Worm (Caenorhabditis elegans) whole organism, L4 larva: ENCODE measurements around the gene T05G5.1.

Experiments
- F37D6.2 ChIP-seq: sonication (generic microtip); optimal IDR thresholded peaks from 2 replicates; lab custom pipeline; 2016; ENCODE audit warnings: mild to moderate bottlenecking, missing genetic modification characterization, missing compliant biosample characterization
- Y105C5A.15 ChIP-seq: fragments of 200-800 bp; sonication (Bioruptor generic); IDR thresholded peaks from 2 replicates; pipeline ENCODE4 v1.3.6; 2022; ENCODE audit warnings: missing genetic modification characterization, missing compliant biosample characterization
- Y75B8A.6 ChIP-seq: fragments of 200-800 bp; sonication (Bioruptor generic); IDR thresholded peaks from 2 replicates; pipeline ENCODE4 v1.3.6; 2022; ENCODE audit warnings: missing genetic modification reagents, missing genetic modification characterization, missing compliant biosample characterization
- ZK337.2 ChIP-seq: fragments of 200-800 bp; sonication (Bioruptor generic); IDR thresholded peaks from 2 replicates; pipeline ENCODE4 v1.3.6; 2022; ENCODE audit warnings: missing genetic modification reagents, missing genetic modification characterization, missing compliant biosample characterization
- aha-1 ChIP-seq: fragments of 150-350 bp; peaks from one replicate; lab custom pipeline; 2014; ENCODE audit warnings: missing biosample characterization, missing genetic modification characterization
- arid-1 ChIP-seq: fragments of 200-800 bp; sonication (Bioruptor generic); conservative IDR thresholded peaks from 2 replicates; pipeline ENCODE4 v1.3.6; 2022; ENCODE audit warnings: missing genetic modification reagents, missing genetic modification characterization, missing compliant biosample characterization
- attf-4 ChIP-seq: sonication (generic microtip); optimal IDR thresholded peaks from 3 replicates; lab custom pipeline; 2017; ENCODE audit warnings: missing biosample characterization, missing genetic modification characterization
- ceh-28 ChIP-seq: fragments of 150-350 bp; optimal IDR thresholded peaks from 2 replicates; lab custom pipeline; 2014; ENCODE audit warnings: missing biosample characterization, missing genetic modification reagents, missing genetic modification characterization
- ceh-32 ChIP-seq: sonication (generic microtip); optimal IDR thresholded peaks from 2 replicates; lab custom pipeline; 2016; ENCODE audit warnings: mild to moderate bottlenecking, missing genetic modification characterization, missing compliant biosample characterization; ENCODE audit not compliant: poor library complexity
- ceh-44 ChIP-seq: fragments of 200-800 bp; sonication (Bioruptor generic); IDR thresholded peaks from 2 replicates; pipeline ENCODE4 v1.3.6; 2022; ENCODE audit warnings: missing genetic modification reagents, missing genetic modification characterization, missing compliant biosample characterization
- ceh-82 ChIP-seq: sonication (generic microtip); optimal IDR thresholded peaks from 2 replicates; lab custom pipeline; 2017; ENCODE audit warnings: missing biosample characterization, missing genetic modification characterization
- daf-12 ChIP-seq: fragments of 150-350 bp; optimal IDR thresholded peaks from 2 replicates; lab custom pipeline; 2014; ENCODE audit warnings: missing biosample characterization, missing genetic modification reagents, missing genetic modification characterization
- daf-16 ChIP-seq, 3 experiments: sonication (generic microtip); optimal IDR thresholded peaks; 2 replicates each; lab custom pipeline; 2016 to 2017; ENCODE audit warnings: missing genetic modification characterization in 3 of 3, missing genetic modification reagents in 3 of 3, mild to moderate bottlenecking in 2 of 3, missing compliant biosample characterization in 2 of 3, missing biosample characterization in 1 of 3, moderate library complexity in 1 of 3
- daf-19 ChIP-seq: fragments of 200-800 bp; sonication (Bioruptor generic); conservative IDR thresholded peaks from 2 replicates; pipeline ENCODE4 v1.3.6; 2022; ENCODE audit warnings: missing genetic modification characterization, missing compliant biosample characterization
- daf-8 ChIP-seq: fragments of 200-800 bp; sonication (Bioruptor generic); IDR thresholded peaks from 2 replicates; pipeline ENCODE4 v1.3.6; 2022; ENCODE audit warnings: missing genetic modification characterization, missing compliant biosample characterization
- dmd-6 ChIP-seq: fragments of 200-800 bp; sonication (Bioruptor generic); IDR thresholded peaks from 2 replicates; pipeline ENCODE4 v1.3.6; 2022; ENCODE audit warnings: missing genetic modification reagents, missing genetic modification characterization, missing compliant biosample characterization
- duxl-1 ChIP-seq: sonication (generic microtip); optimal IDR thresholded peaks from 2 replicates; lab custom pipeline; 2016; ENCODE audit warnings: mild to moderate bottlenecking, missing genetic modification characterization, moderate library complexity, missing compliant biosample characterization; ENCODE audit not compliant: poor library complexity
- dve-1 ChIP-seq: sonication (generic microtip); optimal IDR thresholded peaks from 2 replicates; lab custom pipeline; 2017; ENCODE audit warnings: antibody characterized with exemption, mild to moderate bottlenecking, missing genetic modification characterization, missing compliant biosample characterization; ENCODE audit not compliant: insufficient read depth
- fos-1 ChIP-seq: fragments of 150-350 bp; optimal IDR thresholded peaks from 2 replicates; lab custom pipeline; 2014; ENCODE audit warnings: missing biosample characterization, missing genetic modification characterization
- hlh-11 ChIP-seq: fragments of 200-800 bp; sonication (Bioruptor generic); optimal IDR thresholded peaks from 2 replicates; lab custom pipeline; 2018; ENCODE audit warnings: mild to moderate bottlenecking, missing genetic modification characterization, missing compliant biosample characterization
- hlh-30 ChIP-seq: sonication (generic microtip); optimal IDR thresholded peaks from 2 replicates; lab custom pipeline; 2017; ENCODE audit warnings: antibody characterized with exemption, mild to moderate bottlenecking, missing genetic modification characterization, missing compliant biosample characterization; ENCODE audit not compliant: insufficient read depth
- lin-15B ChIP-seq: fragments of 150-350 bp; sonication (generic microtip); optimal IDR thresholded peaks from 3 replicates; lab custom pipeline; 2014; ENCODE audit warnings: missing biosample characterization, missing genetic modification characterization
- lsy-2 ChIP-seq, 2 experiments: fragments of 150-350 bp in 1 of 2; sonication (generic microtip) in 1 of 2; optimal IDR thresholded peaks; 2 replicates each; lab custom pipeline; 2014 to 2017; ENCODE audit warnings: missing biosample characterization in 2 of 2, missing genetic modification characterization in 2 of 2
- madf-9 ChIP-seq: fragments of 200-800 bp; sonication (Bioruptor generic); conservative IDR thresholded peaks from 2 replicates; pipeline ENCODE4 v1.3.6; 2022; ENCODE audit warnings: missing genetic modification reagents, missing genetic modification characterization, missing compliant biosample characterization
- nhr-10 ChIP-seq: fragments of 150-350 bp; optimal IDR thresholded peaks from 2 replicates; lab custom pipeline; 2014; ENCODE audit warnings: missing biosample characterization, missing genetic modification characterization
- nhr-102 ChIP-seq: sonication (generic microtip); optimal IDR thresholded peaks from 2 replicates; lab custom pipeline; 2016; ENCODE audit warnings: mild to moderate bottlenecking, missing genetic modification characterization, moderate library complexity, missing compliant biosample characterization
- nhr-111 ChIP-seq: fragments of 200-800 bp; sonication (Bioruptor generic); optimal IDR thresholded peaks from 2 replicates; lab custom pipeline; 2018; ENCODE audit warnings: mild to moderate bottlenecking, missing genetic modification characterization, missing compliant biosample characterization
- nhr-28 ChIP-seq: fragments of 150-350 bp; optimal IDR thresholded peaks from 2 replicates; lab custom pipeline; 2014; ENCODE audit warnings: missing biosample characterization, missing genetic modification characterization
- nhr-42 ChIP-seq: fragments of 200-800 bp; sonication (Bioruptor generic); IDR thresholded peaks from 2 replicates; pipeline ENCODE4 v1.3.6; 2022; ENCODE audit warnings: missing genetic modification characterization, missing compliant biosample characterization
- nhr-77 ChIP-seq: fragments of 150-350 bp; optimal IDR thresholded peaks from 2 replicates; lab custom pipeline; 2014; ENCODE audit warnings: missing biosample characterization, missing genetic modification characterization
- pha-4 ChIP-seq, 2 experiments: fragments of 150-350 bp in 1 of 2; fragments of 200-800 bp in 1 of 2; sonication (Bioruptor generic) in 1 of 2; IDR thresholded peaks in 1 of 2; optimal IDR thresholded peaks in 1 of 2; 2 replicates each; pipeline versions ENCODE4 v1.3.6 to Lab custom; 2014 to 2022; ENCODE audit warnings: missing genetic modification characterization in 2 of 2, missing genetic modification reagents in 2 of 2, missing biosample characterization in 1 of 2, missing compliant biosample characterization in 1 of 2
- php-3 ChIP-seq: fragments of 200-800 bp; sonication (Bioruptor generic); IDR thresholded peaks from 2 replicates; pipeline ENCODE4 v1.3.6; 2022; ENCODE audit warnings: missing genetic modification reagents, missing genetic modification characterization, missing compliant biosample characterization
- pqm-1 ChIP-seq: sonication (generic microtip); optimal IDR thresholded peaks from 2 replicates; lab custom pipeline; 2017; ENCODE audit warnings: missing biosample characterization, missing genetic modification characterization
- sdz-12 ChIP-seq: fragments of 200-800 bp; sonication (Bioruptor generic); optimal IDR thresholded peaks from 2 replicates; lab custom pipeline; 2018; ENCODE audit warnings: mild to moderate bottlenecking, missing genetic modification characterization, missing compliant biosample characterization
- spr-1 ChIP-seq: sonication (generic microtip); optimal IDR thresholded peaks from 2 replicates; lab custom pipeline; 2016; ENCODE audit warnings: mild to moderate bottlenecking, missing genetic modification characterization, missing compliant biosample characterization
- tag-97 ChIP-seq: fragments of 200-800 bp; sonication (Bioruptor generic); IDR thresholded peaks from 2 replicates; pipeline ENCODE4 v1.3.6; 2022; ENCODE audit warnings: missing genetic modification characterization, missing compliant biosample characterization
- tra-1 ChIP-seq: fragments of 200-800 bp; sonication (Bioruptor generic); IDR thresholded peaks from 2 replicates; pipeline ENCODE4 v1.3.6; 2022; ENCODE audit warnings: missing genetic modification reagents, missing genetic modification characterization, missing compliant biosample characterization
- zag-1 ChIP-seq: fragments of 150-350 bp; optimal IDR thresholded peaks from 2 replicates; lab custom pipeline; 2014; ENCODE audit warnings: missing biosample characterization, missing genetic modification characterization
- zfp-3 ChIP-seq: fragments of 200-800 bp; sonication (Bioruptor generic); conservative IDR thresholded peaks from 2 replicates; pipeline ENCODE4 v1.3.6; 2022; ENCODE audit warnings: missing genetic modification reagents, missing genetic modification characterization, missing compliant biosample characterization
- zip-11 ChIP-seq: fragments of 200-800 bp; sonication (Bioruptor generic); IDR thresholded peaks from 2 replicates; pipeline ENCODE4 v1.3.6; 2022; ENCODE audit warnings: missing genetic modification characterization, missing compliant biosample characterization
- zip-2 ChIP-seq: fragments of 150-350 bp; optimal IDR thresholded peaks from 2 replicates; lab custom pipeline; 2014; ENCODE audit warnings: missing biosample characterization, missing genetic modification characterization
- ztf-11 ChIP-seq: fragments of 150-350 bp; optimal IDR thresholded peaks from 2 replicates; lab custom pipeline; 2014; ENCODE audit warnings: missing biosample characterization, missing genetic modification characterization
- ztf-7 ChIP-seq: fragments of 150-350 bp; optimal IDR thresholded peaks from 2 replicates; lab custom pipeline; 2014; ENCODE audit warnings: missing biosample characterization, missing genetic modification characterization

Gene T05G5.1

ce11 chrIII:9717243-9717642 is 25.9 kb downstream of the T05G5.1 start (continued):
- TF ChIP-seq daf-16 (GFP tag; optimal IDR thresholded peaks at IDR 0.05; lab: Kevin White, UChicago) (peak in 1 of 2 experiments; percentile 63), daf-16 (tag; optimal IDR thresholded peaks at IDR 0.05; lab: Kevin White, UChicago) (peak; percentile 69), daf-12 (no peak), php-3 (GFP tag; lab: Robert Waterston, UW) (peak; percentile 49; the same call in 1 of the 2 replicates), tra-1 (GFP tag; lab: Robert Waterston, UW) (peak; percentile 28; the same call in 1 of the 2 replicates), ztf-11 (tag; lab: Kevin White, UChicago) (no peak), ceh-82 (tag; lab: Kevin White, UChicago) (no peak), aha-1 (tag; lab: Kevin White, UChicago) (peak; percentile 60), zip-11 (GFP tag; lab: Robert Waterston, UW) (no peak), zag-1 (tag; lab: Kevin White, UChicago) (no peak), duxl-1 (tag; lab: Kevin White, UChicago) (peak; percentile 48), ceh-32 (tag; lab: Kevin White, UChicago) (no peak), arid-1 (GFP tag; lab: Robert Waterston, UW) (no peak), zfp-3 (no peak), ceh-28 (tag; lab: Kevin White, UChicago) (no peak), sdz-12 (GFP tag; lab: Kevin White, UChicago) (no peak), nhr-42 (GFP tag; lab: Robert Waterston, UW) (peak; percentile 27; the same call in 1 of the 2 replicates), tag-97 (GFP tag; lab: Robert Waterston, UW) (no peak), nhr-10 (tag; lab: Kevin White, UChicago) (no peak)

DNA sequence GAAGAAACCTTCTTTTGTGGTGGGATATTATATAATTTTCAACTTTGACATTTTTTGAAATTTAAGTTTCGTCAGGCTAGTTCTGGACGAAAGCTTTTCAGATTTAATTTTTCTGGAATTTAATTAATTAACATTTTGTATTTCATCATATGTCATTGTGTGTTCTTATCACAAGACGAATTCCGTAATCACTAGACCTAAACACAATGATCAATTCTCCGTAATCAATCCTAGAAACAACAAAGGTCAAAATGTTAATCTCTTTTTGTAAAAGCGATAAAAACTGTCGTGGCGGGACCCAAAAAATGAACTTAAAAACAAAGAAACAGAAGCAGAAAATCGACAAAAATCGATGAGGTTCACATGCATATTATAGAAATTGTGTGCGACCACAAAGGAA is 28.4 kb downstream of the T05G5.1 start:
- TF ChIP-seq daf-19 (GFP tag; lab: Robert Waterston, UW) (no peak), nhr-28 (tag; lab: Kevin White, UChicago) (peak; percentile 49), madf-9 (GFP tag; lab: Robert Waterston, UW) (no peak), dmd-6 (peak; percentile 62), daf-16 (GFP tag; optimal IDR thresholded peaks at IDR 0.05; lab: Kevin White, UChicago) (no peak), daf-16 (tag; optimal IDR thresholded peaks at IDR 0.05; lab: Kevin White, UChicago) (peak; percentile 53), Y105C5A.15 (GFP tag; lab: Robert Waterston, UW) (no peak), pqm-1 (peak; percentile 13), ZK337.2 (no peak), ztf-7 (tag; lab: Kevin White, UChicago) (peak; percentile 61), nhr-111 (GFP tag; lab: Kevin White, UChicago) (no peak), lin-15B (tag; lab: Kevin White, UChicago) (no peak), nhr-102 (tag; lab: Kevin White, UChicago) (no peak), pha-4 (GFP tag; IDR thresholded peaks at IDR 0.05; lab: Robert Waterston, UW) (no peak), pha-4 (tag; optimal IDR thresholded peaks at IDR 0.05; lab: Kevin White, UChicago) (no peak), dve-1 (tag; lab: Kevin White, UChicago) (peak; percentile 73), tra-1 (GFP tag; lab: Robert Waterston, UW) (no peak), F37D6.2 (no peak), zag-1 (tag; lab: Kevin White, UChicago) (no peak), spr-1 (tag; lab: Kevin White, UChicago) (no peak), lsy-2 (tag; optimal IDR thresholded peaks at IDR 0.05; lab: Kevin White, UChicago) (peak in 1 of 2 experiments; percentile 16), attf-4 (no peak), zip-2 (tag; lab: Kevin White, UChicago) (no peak), fos-1 (no peak)

- TF ChIP-seq nhr-77 (tag; lab: Kevin White, UChicago) (peak; percentile 60), dve-1 (tag; lab: Kevin White, UChicago) (peak; percentile 63), php-3 (GFP tag; lab: Robert Waterston, UW) (peak; percentile 73), daf-16 (GFP tag; optimal IDR thresholded peaks at IDR 0.05; lab: Kevin White, UChicago) (no peak), daf-16 (tag; optimal IDR thresholded peaks at IDR 0.05; lab: Kevin White, UChicago) (peak; percentile 83), hlh-11 (tag; lab: Kevin White, UChicago) (peak; percentile 2), ceh-44 (GFP tag; lab: Robert Waterston, UW) (no peak), hlh-30 (tag; lab: Kevin White, UChicago) (peak; percentile 40), madf-9 (GFP tag; lab: Robert Waterston, UW) (no peak), daf-8 (GFP tag; lab: Robert Waterston, UW) (no peak), Y75B8A.6 (GFP tag; lab: Robert Waterston, UW) (no peak), dmd-6 (peak; percentile 61)
Observed at ce11 chrIII:9713862-9714261, 29.3 kb downstream of the T05G5.1 start, which contains the start of gene ncx-6. Gene ncx-6 (minus strand): TSS chrIII:9713949.
